Worm (Caenorhabditis elegans): ENCODE results near the gene T05A7.11.
A peak's percentile ranks its signal among the peaks of the same experiment; 100 is the strongest.

Gene T05A7.11

DNA sequence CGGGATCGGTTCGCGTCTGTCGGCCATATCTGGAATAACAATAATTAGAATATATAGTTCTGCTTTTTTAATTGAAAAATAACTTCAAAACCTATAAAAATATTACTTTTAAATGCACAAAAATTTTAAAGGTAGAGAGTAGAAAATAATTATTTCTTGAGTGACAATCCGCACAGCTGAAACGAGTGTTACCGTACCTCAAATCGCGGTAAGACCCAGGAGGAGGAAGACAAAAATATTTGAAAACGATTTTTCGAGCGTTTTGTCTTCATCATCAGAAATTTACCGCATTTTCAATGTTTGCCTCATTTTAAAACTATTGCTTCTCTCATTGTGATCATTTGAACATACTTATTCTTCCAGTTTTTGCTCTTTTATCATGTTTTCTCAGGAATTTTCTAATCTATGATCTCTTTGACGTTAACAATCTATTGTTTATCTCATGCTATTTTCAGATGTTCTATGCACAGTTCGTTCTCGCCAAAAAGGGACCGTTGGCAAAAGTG lies 33.1 kb upstream of the T05A7.11 start, which contains the start of the genes rpn-5 and scc-1 (continued):
- no peak for TF ChIP-seq ccch-3 (GFP tag; optimal IDR thresholded peaks at IDR 0.05)
- no peak for TF ChIP-seq attf-5 (GFP tag; optimal IDR thresholded peaks at IDR 0.05)
- TF ChIP-seq K11D2.4 (GFP tag; IDR thresholded peaks at IDR 0.05) = no peak
- TF ChIP-seq ztf-25 (GFP tag; IDR thresholded peaks at IDR 0.05) = no peak
- peak; percentile 46 for TF ChIP-seq madf-8 (GFP tag; conservative IDR thresholded peaks at IDR 0.05)
- no peak for TF ChIP-seq sdz-38 (tag; optimal IDR thresholded peaks at IDR 0.05)
- TF ChIP-seq Y67H2A.10 (GFP tag; conservative IDR thresholded peaks at IDR 0.05) = no peak
- TF ChIP-seq F49E8.2 (tag; optimal IDR thresholded peaks at IDR 0.05; ENCODE audit: insufficient read depth) = peak; percentile 49
- no peak for TF ChIP-seq F37B4.10 (GFP tag; IDR thresholded peaks at IDR 0.05)
- TF ChIP-seq lsy-27 (tag; optimal IDR thresholded peaks at IDR 0.05; ENCODE audit: borderline replicate concordance, insufficient read depth) = no peak
- TF ChIP-seq aptf-2 (GFP tag; conservative IDR thresholded peaks at IDR 0.05) = no peak
- no peak for TF ChIP-seq ztf-22 (GFP tag; optimal IDR thresholded peaks at IDR 0.05)
- no peak for TF ChIP-seq hmg-20 (GFP tag; IDR thresholded peaks at IDR 0.05)
- TF ChIP-seq somi-1 (GFP tag; optimal IDR thresholded peaks at IDR 0.05) = no peak
- TF ChIP-seq ztf-3 (GFP tag; optimal IDR thresholded peaks at IDR 0.05) = no peak
- no peak for TF ChIP-seq nhr-80 (tag; optimal IDR thresholded peaks at IDR 0.05)
- no peak for TF ChIP-seq F55B11.4 (tag; optimal IDR thresholded peaks at IDR 0.05; ENCODE audit: borderline replicate concordance, insufficient read depth)
- TF ChIP-seq B0336.3 (GFP tag; IDR thresholded peaks at IDR 0.05) = no peak
- TF ChIP-seq madf-10 (tag; optimal IDR thresholded peaks at IDR 0.05) = no peak
- TF ChIP-seq snpc-1.3 (tag; optimal IDR thresholded peaks at IDR 0.05; ENCODE audit: insufficient read depth) = peak; percentile 6
- peak; percentile 29 for TF ChIP-seq snpc-4 (GFP tag; optimal IDR thresholded peaks at IDR 0.05)
- TF ChIP-seq snpc-4 (tag; optimal IDR thresholded peaks at IDR 0.05) = peak in 2 of 4 experiments; percentile 24 to 57
- peak; percentile 54 for TF ChIP-seq pha-4 (tag; optimal IDR thresholded peaks at IDR 0.05)
- no peak for TF ChIP-seq Y95B8A.8 (GFP tag; IDR thresholded peaks at IDR 0.05)
- TF ChIP-seq snpc-1.1 (tag; optimal IDR thresholded peaks at IDR 0.05; ENCODE audit: insufficient read depth) = peak; percentile 2
- peak; percentile 43 for TF ChIP-seq snpc-3.4 (tag; optimal IDR thresholded peaks at IDR 0.05)
- TF ChIP-seq xnd-1 (tag; optimal IDR thresholded peaks at IDR 0.05) = peak; percentile 60
- TF ChIP-seq hmg-1.2 (GFP tag; IDR thresholded peaks at IDR 0.05) = peak; percentile 26; the same call in 1 of the 2 replicates
- no peak for TF ChIP-seq K12H6.12 (tag; optimal IDR thresholded peaks at IDR 0.05)
- TF ChIP-seq zim-3 (tag; optimal IDR thresholded peaks at IDR 0.05) = no peak
- TF ChIP-seq hlh-26 (GFP tag; conservative IDR thresholded peaks at IDR 0.05) = no peak
- no peak for TF ChIP-seq ztf-6 (GFP tag; IDR thresholded peaks at IDR 0.05)
- no peak for TF ChIP-seq aptf-3 (GFP tag; IDR thresholded peaks at IDR 0.05)
- no peak for TF ChIP-seq rec-8 (tag; optimal IDR thresholded peaks at IDR 0.05)
- no peak for TF ChIP-seq nfya-2 (GFP tag; IDR thresholded peaks at IDR 0.05)
- peak; percentile 19 for TF ChIP-seq tbp1 (GFP tag; optimal IDR thresholded peaks at IDR 0.05)
- TF ChIP-seq dox-1 (GFP tag; IDR thresholded peaks at IDR 0.05) = peak; percentile 32; the same call in 1 of the 2 replicates
- TF ChIP-seq lin-40 (tag; optimal IDR thresholded peaks at IDR 0.05) = no peak
- peak; percentile 72 for TF ChIP-seq F23B12.7 (tag; optimal IDR thresholded peaks at IDR 0.05; ENCODE audit: insufficient read depth)
- TF ChIP-seq unc-62 (GFP tag; optimal IDR thresholded peaks at IDR 0.05) = no peak
- no peak for TF ChIP-seq unc-130 (GFP tag; optimal IDR thresholded peaks at IDR 0.05)
- TF ChIP-seq lsl-1 (GFP tag; optimal IDR thresholded peaks at IDR 0.05) = peak; percentile 91
- TF ChIP-seq lin-35 (GFP tag; optimal IDR thresholded peaks at IDR 0.05) = peak in 1 of 3 experiments; percentile 80
- TF ChIP-seq die-1 (tag; optimal IDR thresholded peaks at IDR 0.05) = no peak
- TF ChIP-seq Y79H2A.3 (GFP tag; conservative IDR thresholded peaks at IDR 0.05) = no peak
- TF ChIP-seq F10E7.11 (tag; optimal IDR thresholded peaks at IDR 0.05) = no peak
- TF ChIP-seq attf-6 (GFP tag; IDR thresholded peaks at IDR 0.05) = no peak
